Worm (Caenorhabditis elegans) whole organism, early embryonic: ENCODE results near the gene acs-19.

Source experiments
- aly-1 ChIP-seq: sonication (generic microtip); optimal IDR thresholded peaks from 2 replicates; lab custom pipeline; 2016; ENCODE audit warnings: missing genetic modification characterization, missing compliant biosample characterization
- ama-1 ChIP-seq: fragments of 150-350 bp; optimal IDR thresholded peaks from 2 replicates; lab custom pipeline; 2014
- ceh-36 ChIP-seq: sonication (generic microtip); optimal IDR thresholded peaks from 2 replicates; lab custom pipeline; 2016; ENCODE audit warnings: missing genetic modification characterization, inconsistent platforms, missing compliant biosample characterization
- flt-1 ChIP-seq: fragments of 200-800 bp; sonication (Bioruptor generic); IDR thresholded peaks from 2 replicates; pipeline ENCODE4 v1.3.6; 2022; ENCODE audit warnings: missing genetic modification characterization, missing compliant biosample characterization
- hmbx-1 ChIP-seq: sonication (generic microtip); optimal IDR thresholded peaks from 2 replicates; lab custom pipeline; 2016; ENCODE audit warnings: mild to moderate bottlenecking, missing genetic modification characterization, missing compliant biosample characterization
- hmg-4 ChIP-seq: fragments of 200-800 bp; sonication (Bioruptor generic); optimal IDR thresholded peaks from 2 replicates; lab custom pipeline; 2018; ENCODE audit warnings: mild to moderate bottlenecking, missing genetic modification characterization, missing compliant biosample characterization
- scrt-1 ChIP-seq: fragments of 200-800 bp; sonication (Bioruptor generic); IDR thresholded peaks from 2 replicates; pipeline ENCODE4 v1.3.6; 2022; ENCODE audit warnings: missing genetic modification characterization, missing compliant biosample characterization
- tbx-37 ChIP-seq: fragments of 200-800 bp; sonication (Bioruptor generic); conservative IDR thresholded peaks from 2 replicates; pipeline ENCODE4 v1.3.6; 2022; ENCODE audit warnings: missing genetic modification reagents, missing genetic modification characterization, missing compliant biosample characterization
- tra-4 ChIP-seq: sonication (generic microtip); optimal IDR thresholded peaks from 2 replicates; lab custom pipeline; 2017; ENCODE audit warnings: missing genetic modification characterization, missing compliant biosample characterization

ce11 chrIII:3898354-3898753 is 34.1 kb downstream of the acs-19 start:
- TF ChIP-seq aly-1 (tag; lab: Kevin White, UChicago) (no peak), flt-1 (GFP tag; lab: Robert Waterston, UW) (no peak), tra-4 (tag; lab: Kevin White, UChicago) (no peak), ama-1 (lab: Kevin White, UChicago) (no peak), hmbx-1 (tag; lab: Kevin White, UChicago) (no peak), hmg-4 (GFP tag; lab: Kevin White, UChicago) (no peak), ceh-36 (tag; lab: Kevin White, UChicago) (peak; percentile 43), scrt-1 (GFP tag; lab: Robert Waterston, UW) (no peak), tbx-37 (GFP tag; lab: Robert Waterston, UW) (no peak)
